Worm (Caenorhabditis elegans): ENCODE data around the gene unc-58.

The unc-58 gene

ce11 chrX:10158716-10159115 is 25.7 kb upstream of the unc-58 start, which contains the start of gene erd-2.1 (continued):
- peak; percentile 77 for TF ChIP-seq mep-1 (tag; optimal IDR thresholded peaks at IDR 0.05)
- TF ChIP-seq lin-15B (tag; optimal IDR thresholded peaks at IDR 0.05): no peak
- peak; percentile 58; the same call in 1 of the 2 replicates for TF ChIP-seq ctbp-1 (GFP tag; IDR thresholded peaks at IDR 0.05)
- peak in 1 of 2 experiments; percentile 70 for TF ChIP-seq mdl-1 (tag; optimal IDR thresholded peaks at IDR 0.05)
- TF ChIP-seq hlh-30 (tag; optimal IDR thresholded peaks at IDR 0.05; ENCODE audit: insufficient read depth): peak; percentile 85
- TF ChIP-seq rbr-2 (tag; optimal IDR thresholded peaks at IDR 0.05): peak; percentile 55
- peak; percentile 48; the same call in 1 of the 2 replicates for TF ChIP-seq T26A8.4 (GFP tag; IDR thresholded peaks at IDR 0.05)
- peak in 1 of 2 experiments; percentile 81 for TF ChIP-seq unc-62 (GFP tag; optimal IDR thresholded peaks at IDR 0.05 in 1 of 2)
- TF ChIP-seq unc-62 (tag; optimal IDR thresholded peaks at IDR 0.05): no peak
- peak; percentile 16 for TF ChIP-seq duxl-1 (tag; optimal IDR thresholded peaks at IDR 0.05; ENCODE audit: poor library complexity)
- peak; percentile 30 for TF ChIP-seq nhr-48 (tag; optimal IDR thresholded peaks at IDR 0.05)
- TF ChIP-seq zfp-3 (GFP tag; conservative IDR thresholded peaks at IDR 0.05): no peak

ce11 chrX:10155127-10155526 is 22.1 kb upstream of the unc-58 start:
- TF ChIP-seq mes-2 (tag; optimal IDR thresholded peaks at IDR 0.05; ENCODE audit: poor library complexity, severe bottlenecking) (no peak), nhr-111 (GFP tag; optimal IDR thresholded peaks at IDR 0.05) (no peak), fkh-10 (GFP tag; optimal IDR thresholded peaks at IDR 0.05) (peak; percentile 46), ces-1 (GFP tag; optimal IDR thresholded peaks at IDR 0.05) (peak; percentile 57), zip-2 (tag; optimal IDR thresholded peaks at IDR 0.05) (no peak), spr-1 (tag; optimal IDR thresholded peaks at IDR 0.05) (no peak), daf-8 (GFP tag; IDR thresholded peaks at IDR 0.05) (no peak), lin-38 (GFP tag; IDR thresholded peaks at IDR 0.05) (no peak), lir-3 (tag; optimal IDR thresholded peaks at IDR 0.05) (no peak), dpl-1 (GFP tag; optimal IDR thresholded peaks at IDR 0.05) (no peak), php-3 (GFP tag; IDR thresholded peaks at IDR 0.05) (no peak), skn-1 (tag; optimal IDR thresholded peaks at IDR 0.05) (no peak), saeg-2 (GFP tag; IDR thresholded peaks at IDR 0.05) (no peak), tra-1 (GFP tag; IDR thresholded peaks at IDR 0.05) (no peak), nhr-41 (GFP tag; IDR thresholded peaks at IDR 0.05) (no peak)

DNA sequence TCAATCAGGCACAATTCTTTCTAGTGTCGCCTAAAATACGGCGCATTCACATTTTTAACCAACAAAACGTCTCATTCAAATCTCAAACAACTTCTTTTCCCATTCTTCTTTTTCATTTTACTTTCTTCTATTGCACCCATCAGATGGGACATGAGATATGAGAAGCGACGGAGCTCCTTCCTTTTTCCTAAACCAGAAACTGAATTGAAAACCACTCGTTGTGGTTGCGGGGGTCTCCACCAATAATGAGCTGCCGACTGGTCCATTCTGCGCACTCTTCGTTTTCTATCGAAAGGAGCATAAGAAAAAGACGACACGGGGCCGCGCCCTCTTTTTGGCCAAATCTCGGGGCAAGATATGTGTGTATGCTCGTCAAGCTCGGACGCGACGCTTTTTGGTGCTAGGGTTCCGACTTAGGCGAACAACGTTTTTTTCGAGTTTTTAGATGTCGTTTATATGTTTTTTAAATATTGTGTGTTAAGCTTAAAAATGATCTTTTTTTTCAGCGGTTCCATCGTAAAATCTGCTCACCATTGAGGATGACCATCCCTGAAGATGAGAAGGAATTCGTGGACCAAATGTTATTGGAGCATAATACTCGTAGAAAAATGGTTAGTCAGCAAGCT is 21.4 kb upstream of the unc-58 start, which contains the start of gene F09B9.5:
Gene F09B9.5 (plus strand): TSS at position 501 of the 626 bp plus-strand sequence.
- TF ChIP-seq nhr-102 (tag; optimal IDR thresholded peaks at IDR 0.05): no peak
- peak; percentile 5 for TF ChIP-seq fkh-10 (GFP tag; optimal IDR thresholded peaks at IDR 0.05)
- TF ChIP-seq unc-62 (GFP tag; optimal IDR thresholded peaks at IDR 0.05 in 1 of 2): peak in 1 of 2 experiments; percentile 96
- TF ChIP-seq unc-62 (tag; optimal IDR thresholded peaks at IDR 0.05): no peak
- TF ChIP-seq hmg-1.1 (GFP tag; IDR thresholded peaks at IDR 0.05): peak; percentile 22; the same call in 1 of the 2 replicates
- peak; percentile 98 for TF ChIP-seq aha-1 (tag)

- no peak for TF ChIP-seq dve-1 (tag; optimal IDR thresholded peaks at IDR 0.05; ENCODE audit: insufficient read depth)
- TF ChIP-seq ces-1 (GFP tag; optimal IDR thresholded peaks at IDR 0.05): peak; percentile 84
- no peak for TF ChIP-seq nhr-28 (tag; optimal IDR thresholded peaks at IDR 0.05)
- TF ChIP-seq mes-2 (tag; optimal IDR thresholded peaks at IDR 0.05; ENCODE audit: poor library complexity, severe bottlenecking): no peak
- TF ChIP-seq hlh-30 (tag; optimal IDR thresholded peaks at IDR 0.05; ENCODE audit: insufficient read depth): no peak
- no peak for TF ChIP-seq lin-1 (GFP tag; IDR thresholded peaks at IDR 0.05)
- TF ChIP-seq F10B5.3 (tag; optimal IDR thresholded peaks at IDR 0.05): no peak
Observed at ce11 chrX:10150918-10151317, 17.9 kb upstream of the unc-58 start.

Data from whole organism, L4 larva.